Worm (Caenorhabditis elegans) whole organism, L4/young adult: Measurements from ENCODE around the gene ZK381.62.

Experiments used
- dao-5 ChIP-seq: sonication (generic microtip); optimal IDR thresholded peaks from 2 replicates; lab custom pipeline; 2016; ENCODE audit warnings: missing genotype, missing genetic modification characterization, moderate library complexity, missing compliant biosample characterization
- him-1 ChIP-seq: sonication (generic microtip); optimal IDR thresholded peaks from 2 replicates; lab custom pipeline; 2016; ENCODE audit warnings: missing genotype, missing genetic modification reagents, missing genetic modification characterization, missing compliant biosample characterization

ce11 chrIV:6978625-6979024 is 7.5 kb upstream of the ZK381.62 start:
- no peak for TF ChIP-seq him-1 (tag; lab: Kevin White, UChicago)
- TF ChIP-seq dao-5 (tag; lab: Kevin White, UChicago) = no peak
